Fruit fly (Drosophila melanogaster) whole organism, embryonic: ENCODE measurements around the gene Gk2.

ENCODE experiments used
- Asciz ChIP-seq: fragments of 200-800 bp; sonication (Bioruptor generic); optimal IDR thresholded peaks from 2 replicates; lab custom pipeline; 2017; ENCODE audit warnings: missing biosample characterization, mild to moderate bottlenecking, missing genetic modification characterization, missing genetic modification reagents
- Atf-2 ChIP-seq: fragments of 200-800 bp; sonication (Bioruptor generic); optimal IDR thresholded peaks from 2 replicates; lab custom pipeline; 2016; ENCODE audit warnings: missing biosample characterization, missing genetic modification characterization
- C15 ChIP-seq: fragments of 200-800 bp; sonication (Bioruptor generic); IDR thresholded peaks from 3 replicates; pipeline ENCODE4 v1.3.6; 2022; ENCODE audit warnings: missing biosample characterization, missing genetic modification characterization
- CG10543 ChIP-seq: fragments of 200-800 bp; sonication (Bioruptor generic); optimal IDR thresholded peaks from 3 replicates; lab custom pipeline; 2017; ENCODE audit warnings: missing biosample characterization, mild to moderate bottlenecking, missing genetic modification characterization, moderate library complexity
- CG12155 ChIP-seq: fragments of 200-800 bp; sonication (Bioruptor generic); optimal IDR thresholded peaks from 3 replicates; lab custom pipeline; 2016; ENCODE audit warnings: missing biosample characterization, missing genetic modification characterization
- CG12769 ChIP-seq: fragments of 200-800 bp; sonication (Bioruptor generic); optimal IDR thresholded peaks from 2 replicates; lab custom pipeline; 2019; ENCODE audit warnings: missing biosample characterization, mild to moderate bottlenecking, missing genetic modification characterization, moderate library complexity
- CG14441 ChIP-seq: fragments of 200-800 bp; sonication (Bioruptor generic); IDR thresholded peaks from 2 replicates; pipeline ENCODE4 v1.3.6; 2022; ENCODE audit warnings: missing biosample characterization, missing genetic modification characterization
- CG15269 ChIP-seq: fragments of 200-800 bp; sonication (Bioruptor generic); optimal IDR thresholded peaks from 2 replicates; lab custom pipeline; 2018; ENCODE audit warnings: missing biosample characterization, mild to moderate bottlenecking, missing genetic modification characterization, moderate library complexity
- CG1603 ChIP-seq: fragments of 200-800 bp; sonication (Bioruptor generic); optimal IDR thresholded peaks from 2 replicates; lab custom pipeline; 2019; ENCODE audit warnings: missing biosample characterization, mild to moderate bottlenecking, missing genetic modification characterization, moderate library complexity
- CG2120 ChIP-seq: fragments of 200-800 bp; sonication (Bioruptor generic); optimal IDR thresholded peaks from 3 replicates; lab custom pipeline; 2016; ENCODE audit warnings: missing biosample characterization, missing genetic modification characterization
- CG34224 ChIP-seq: fragments of 200-800 bp; sonication (Bioruptor generic); IDR thresholded peaks from 3 replicates; pipeline ENCODE4 v1.3.6; 2022; ENCODE audit warnings: missing biosample characterization, missing genetic modification characterization; ENCODE audit not compliant: partially characterized antibody
- CG3995 ChIP-seq: fragments of 200-800 bp; sonication (Bioruptor generic); optimal IDR thresholded peaks from 3 replicates; lab custom pipeline; 2016; ENCODE audit warnings: missing biosample characterization, missing genetic modification characterization
- CG8281 ChIP-seq: fragments of 200-800 bp; sonication (Bioruptor generic); optimal IDR thresholded peaks from 2 replicates; lab custom pipeline; 2018; ENCODE audit warnings: missing biosample characterization, mild to moderate bottlenecking, missing genetic modification characterization, moderate library complexity
- CG8290 ChIP-seq, 3 experiments: fragments of 200-800 bp; sonication (Bioruptor generic); optimal IDR thresholded peaks; 2 replicates each; lab custom pipeline; 2016 to 2019; ENCODE audit warnings: missing biosample characterization in 3 of 3, missing genetic modification characterization in 3 of 3, mild to moderate bottlenecking in 2 of 3, moderate library complexity in 1 of 3
- CG8388 ChIP-seq: fragments of 200-800 bp; sonication (Bioruptor generic); optimal IDR thresholded peaks from 2 replicates; lab custom pipeline; 2019; ENCODE audit warnings: missing biosample characterization, mild to moderate bottlenecking, missing genetic modification characterization, moderate library complexity
- Dad ChIP-seq: fragments of 200-800 bp; sonication (Bioruptor generic); optimal IDR thresholded peaks from 3 replicates; lab custom pipeline; 2016; ENCODE audit warnings: missing biosample characterization, missing genetic modification characterization
- Deaf1 ChIP-seq: fragments of 200-800 bp; optimal IDR thresholded peaks from 3 replicates; lab custom pipeline; 2019; ENCODE audit warnings: missing biosample characterization, mild to moderate bottlenecking, missing genetic modification characterization, moderate library complexity
- Doc2 ChIP-seq: fragments of 200-800 bp; sonication (Bioruptor generic); IDR thresholded peaks from 2 replicates; pipeline ENCODE4 v1.3.6; 2022; ENCODE audit warnings: missing biosample characterization, missing genetic modification characterization
- ERR ChIP-seq: fragments of 200-800 bp; sonication (Bioruptor generic); optimal IDR thresholded peaks from 2 replicates; lab custom pipeline; 2016; ENCODE audit warnings: missing biosample characterization, missing genetic modification characterization
- Fer1 ChIP-seq: fragments of 200-800 bp; sonication (Bioruptor generic); optimal IDR thresholded peaks from 2 replicates; lab custom pipeline; 2017; ENCODE audit warnings: missing biosample characterization, mild to moderate bottlenecking, missing genetic modification characterization
- H2.0 ChIP-seq: fragments of 200-800 bp; sonication (Bioruptor generic); IDR thresholded peaks from 2 replicates; pipeline ENCODE4 v1.3.6; 2022; ENCODE audit warnings: missing biosample characterization, missing genetic modification characterization
- HmgZ ChIP-seq: fragments of 200-800 bp; sonication (Bioruptor generic); optimal IDR thresholded peaks from 2 replicates; lab custom pipeline; 2018; ENCODE audit warnings: missing biosample characterization, mild to moderate bottlenecking, missing genetic modification characterization
- Hmr ChIP-seq: fragments of 200-800 bp; sonication (Bioruptor generic); optimal IDR thresholded peaks from 3 replicates; lab custom pipeline; 2017; ENCODE audit warnings: mild to moderate bottlenecking, missing biosample characterization, missing genetic modification reagents, missing genetic modification characterization
- Lhr ChIP-seq: fragments of 200-800 bp; sonication (Bioruptor generic); optimal IDR thresholded peaks from 3 replicates; lab custom pipeline; 2017; ENCODE audit warnings: mild to moderate bottlenecking, missing biosample characterization, missing genetic modification reagents, missing genetic modification characterization
- MESR4 ChIP-seq: fragments of 200-800 bp; sonication (Bioruptor generic); optimal IDR thresholded peaks from 2 replicates; lab custom pipeline; 2018; ENCODE audit warnings: missing biosample characterization, mild to moderate bottlenecking, missing genetic modification characterization, moderate library complexity
- Max ChIP-seq: fragments of 200-800 bp; sonication (Bioruptor generic); optimal IDR thresholded peaks from 2 replicates; lab custom pipeline; 2016; ENCODE audit warnings: missing biosample characterization, mild to moderate bottlenecking, missing genetic modification characterization
- Med ChIP-seq: fragments of 200-800 bp; sonication (Bioruptor generic); peaks from one replicate; lab custom pipeline; 2016; ENCODE audit warnings: missing biosample characterization, missing genetic modification characterization, mild to moderate bottlenecking, inconsistent platforms, moderate library complexity
- PHDP ChIP-seq: fragments of 200-800 bp; sonication (Bioruptor generic); optimal IDR thresholded peaks from 3 replicates; lab custom pipeline; 2018; ENCODE audit warnings: missing biosample characterization, mild to moderate bottlenecking, missing genetic modification characterization, moderate library complexity
- Ptx1 ChIP-seq: fragments of 200-800 bp; sonication (Bioruptor generic); IDR thresholded peaks from 2 replicates; pipeline ENCODE4 v1.3.6; 2022; ENCODE audit warnings: missing biosample characterization, missing genetic modification characterization
- Rfx ChIP-seq: fragments of 200-800 bp; sonication (Bioruptor generic); IDR thresholded peaks from 2 replicates; pipeline ENCODE4 v1.3.6; 2022; ENCODE audit warnings: missing biosample characterization, missing genetic modification characterization
- Rx ChIP-seq: fragments of 200-800 bp; sonication (Bioruptor generic); IDR thresholded peaks from 2 replicates; pipeline ENCODE4 v1.3.6; 2022; ENCODE audit warnings: missing biosample characterization, missing genetic modification characterization
- amos ChIP-seq: fragments of 200-800 bp; sonication (Bioruptor generic); IDR thresholded peaks from 2 replicates; pipeline ENCODE4 v1.3.6; 2022; ENCODE audit warnings: missing biosample characterization, missing genetic modification characterization; ENCODE audit not compliant: partially characterized antibody
- cwo ChIP-seq: fragments of 200-800 bp; sonication (Bioruptor generic); optimal IDR thresholded peaks from 3 replicates; lab custom pipeline; 2017; ENCODE audit warnings: missing biosample characterization, missing genetic modification characterization, mild to moderate bottlenecking, moderate library complexity, missing genetic modification reagents
- dmrt99B ChIP-seq: fragments of 200-800 bp; sonication (Bioruptor generic); optimal IDR thresholded peaks from 2 replicates; lab custom pipeline; 2018; ENCODE audit warnings: missing biosample characterization, mild to moderate bottlenecking, missing genetic modification characterization, moderate library complexity
- dysf ChIP-seq: fragments of 200-800 bp; sonication (Bioruptor generic); IDR thresholded peaks from 3 replicates; pipeline ENCODE4 v1.3.6; 2022; ENCODE audit warnings: missing biosample characterization, missing genetic modification characterization
- esg ChIP-seq: fragments of 200-800 bp; sonication (Bioruptor generic); conservative IDR thresholded peaks from 2 replicates; pipeline ENCODE4 v1.3.6; 2022; ENCODE audit warnings: missing biosample characterization, missing genetic modification characterization
- exex ChIP-seq: fragments of 200-800 bp; sonication (Bioruptor generic); optimal IDR thresholded peaks from 4 replicates; lab custom pipeline; 2018; ENCODE audit warnings: missing biosample characterization, mild to moderate bottlenecking, missing genetic modification characterization, moderate library complexity
- ftz-f1 ChIP-seq: fragments of 200-800 bp; sonication (Bioruptor generic); optimal IDR thresholded peaks from 2 replicates; lab custom pipeline; 2016; ENCODE audit warnings: missing biosample characterization, missing genetic modification characterization
- grn ChIP-seq: fragments of 200-800 bp; sonication (Bioruptor generic); optimal IDR thresholded peaks from 3 replicates; lab custom pipeline; 2017; ENCODE audit warnings: missing biosample characterization, missing genetic modification characterization
- ind ChIP-seq: fragments of 200-800 bp; sonication (Bioruptor generic); optimal IDR thresholded peaks from 3 replicates; lab custom pipeline; 2016; ENCODE audit warnings: missing biosample characterization, missing genetic modification characterization
- jigr1 ChIP-seq: fragments of 200-800 bp; sonication (Bioruptor generic); IDR thresholded peaks from 3 replicates; pipeline ENCODE4 v1.3.6; 2022; ENCODE audit warnings: missing biosample characterization, missing genetic modification characterization
- odd ChIP-seq: fragments of 200-800 bp; sonication (Bioruptor generic); optimal IDR thresholded peaks from 2 replicates; lab custom pipeline; 2017; ENCODE audit warnings: missing biosample characterization, mild to moderate bottlenecking, missing genetic modification characterization
- row ChIP-seq: fragments of 200-800 bp; sonication (Bioruptor generic); IDR thresholded peaks from 3 replicates; pipeline ENCODE4 v1.3.6; 2022; ENCODE audit warnings: missing biosample characterization, missing genetic modification characterization
- seq ChIP-seq: fragments of 200-800 bp; sonication (Bioruptor generic); IDR thresholded peaks from 2 replicates; pipeline ENCODE4 v1.3.6; 2022; ENCODE audit warnings: missing biosample characterization, missing genetic modification characterization
- sug ChIP-seq: fragments of 200-800 bp; optimal IDR thresholded peaks from 2 replicates; lab custom pipeline; 2019; ENCODE audit warnings: missing biosample characterization, mild to moderate bottlenecking, missing genetic modification characterization, moderate library complexity
- tap ChIP-seq: fragments of 200-800 bp; optimal IDR thresholded peaks from 3 replicates; lab custom pipeline; 2019; ENCODE audit warnings: missing biosample characterization, mild to moderate bottlenecking, missing genetic modification characterization, moderate library complexity
- unpg ChIP-seq: fragments of 200-800 bp; sonication (Bioruptor generic); optimal IDR thresholded peaks from 3 replicates; lab custom pipeline; 2018; ENCODE audit warnings: missing biosample characterization, mild to moderate bottlenecking, missing genetic modification characterization, moderate library complexity
- vfl ChIP-seq: fragments of 200-800 bp; sonication (Bioruptor generic); optimal IDR thresholded peaks from 2 replicates; lab custom pipeline; 2016; ENCODE audit warnings: missing biosample characterization, missing genetic modification characterization
- wek ChIP-seq: fragments of 200-800 bp; sonication (Bioruptor generic); optimal IDR thresholded peaks from 3 replicates; lab custom pipeline; 2018; ENCODE audit warnings: missing biosample characterization, mild to moderate bottlenecking, missing genetic modification characterization, moderate library complexity
- zf30C ChIP-seq: fragments of 200-800 bp; sonication (Bioruptor generic); optimal IDR thresholded peaks from 3 replicates; lab custom pipeline; 2018; ENCODE audit warnings: missing biosample characterization, mild to moderate bottlenecking, missing genetic modification characterization

Gene Gk2

DNA sequence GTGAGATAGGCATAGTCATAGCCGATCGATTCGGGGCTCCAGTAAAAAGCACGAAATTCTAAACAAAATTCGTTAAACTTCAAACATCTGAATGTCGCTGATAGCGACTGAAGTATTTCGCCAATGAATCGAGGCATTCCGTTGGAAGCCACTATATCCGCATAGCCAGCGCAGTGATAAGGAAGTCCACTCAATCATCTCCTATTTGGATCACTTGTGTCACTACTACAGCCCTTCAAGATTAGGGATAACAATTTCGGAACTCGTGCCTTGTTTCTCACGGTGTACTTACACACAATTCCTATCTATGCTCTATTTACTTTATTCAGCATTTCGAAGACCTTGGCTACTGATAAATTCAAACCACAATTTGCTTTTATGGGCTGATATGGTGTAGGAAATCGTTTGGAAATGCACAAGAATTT, 297 bp upstream of the Gk2 start, which contains the start of gene PIG-Wb:
Gene PIG-Wb (minus strand): TSS at position 209 of the 425 bp plus-strand sequence.
- no peak for TF ChIP-seq Max (GFP tag; lab: Kevin White, UChicago)
- TF ChIP-seq MESR4 (GFP tag; lab: Kevin White, UChicago) = no peak
- TF ChIP-seq odd (GFP tag; lab: Kevin White, UChicago) = peak; percentile 2
- TF ChIP-seq row (GFP tag; lab: Robert Waterston, UW) = peak; percentile 34; the same call in 2 of the 3 replicates
- peak; percentile 4 for TF ChIP-seq Dad
- TF ChIP-seq HmgZ (tag; lab: Kevin White, UChicago) = peak; percentile 32
- no peak for TF ChIP-seq Rx (GFP tag; lab: Robert Waterston, UW)
- TF ChIP-seq Hmr (GFP tag; lab: Kevin White, UChicago) = peak; percentile 49
- no peak for TF ChIP-seq esg (GFP tag; lab: Robert Waterston, UW)
- no peak for TF ChIP-seq Atf-2 (GFP tag; lab: Kevin White, UChicago)
- TF ChIP-seq Deaf1 (tag; lab: Kevin White, UChicago) = peak; percentile 58
- peak; percentile 24 for TF ChIP-seq wek (GFP tag; lab: Kevin White, UChicago)
- peak; percentile 65 for TF ChIP-seq Fer1 (GFP tag; lab: Kevin White, UChicago)
- no peak for TF ChIP-seq vfl (GFP tag; lab: Kevin White, UChicago)
- TF ChIP-seq seq (GFP tag; lab: Robert Waterston, UW) = 0 out of 2 replicates have a peak, but pooled peaks have one; percentile 21
- TF ChIP-seq CG12769 (tag; lab: Kevin White, UChicago) = peak; percentile 50
- no peak; the same call in 1 of the 2 replicates for TF ChIP-seq Ptx1 (GFP tag; lab: Robert Waterston, UW)
- peak; percentile 50 for TF ChIP-seq Asciz (GFP tag; lab: Kevin White, UChicago)
- 0 out of 2 replicates have a peak, but pooled peaks have one; percentile 3 for TF ChIP-seq Rfx
- TF ChIP-seq CG2120 = peak; percentile 20
- no peak for TF ChIP-seq Doc2
- TF ChIP-seq zf30C (GFP tag; lab: Kevin White, UChicago) = peak; percentile 72
- TF ChIP-seq CG8388 = no peak
- peak; percentile 27 for TF ChIP-seq CG15269
- TF ChIP-seq amos (GFP tag; lab: Robert Waterston, UW) = no peak
- TF ChIP-seq unpg (GFP tag; lab: Kevin White, UChicago) = peak; percentile 3
- no peak for TF ChIP-seq CG8290 (GFP tag; optimal IDR thresholded peaks at IDR 0.05; lab: Kevin White, UChicago)
- peak in 1 of 2 experiments; percentile 50 for TF ChIP-seq CG8290 (tag; optimal IDR thresholded peaks at IDR 0.05; lab: Kevin White, UChicago)
- TF ChIP-seq H2.0 (GFP tag; lab: Robert Waterston, UW) = peak; percentile 21; the same call in 1 of the 2 replicates
- TF ChIP-seq dysf (GFP tag; lab: Robert Waterston, UW) = peak; percentile 35; the same call in 2 of the 3 replicates
- TF ChIP-seq CG10543 (GFP tag; lab: Kevin White, UChicago) = peak; percentile 82
- peak; percentile 34 for TF ChIP-seq PHDP
- peak; percentile 24 for TF ChIP-seq dmrt99B (tag; lab: Kevin White, UChicago)
- TF ChIP-seq cwo = peak; percentile 17
- TF ChIP-seq ftz-f1 = peak; percentile 50
- TF ChIP-seq ERR = no peak
- TF ChIP-seq exex (tag; lab: Kevin White, UChicago) = peak; percentile 88
- TF ChIP-seq Lhr (GFP tag; lab: Kevin White, UChicago) = no peak
- TF ChIP-seq CG14441 = peak; percentile 40; the same call in 1 of the 2 replicates
- peak; percentile 7 for TF ChIP-seq CG8281
- TF ChIP-seq tap (tag; lab: Kevin White, UChicago) = peak; percentile 20
- peak; percentile 45 for TF ChIP-seq Med (GFP tag; lab: Kevin White, UChicago)
- no peak for TF ChIP-seq C15
- TF ChIP-seq CG3995 (GFP tag; lab: Kevin White, UChicago) = peak; percentile 82
- peak; percentile 93 for TF ChIP-seq grn (GFP tag; lab: Kevin White, UChicago)
- peak; percentile 5 for TF ChIP-seq CG1603
- peak; percentile 79 for TF ChIP-seq sug (tag; lab: Kevin White, UChicago)
- no peak for TF ChIP-seq ind (GFP tag; lab: Kevin White, UChicago)
- no peak for TF ChIP-seq CG12155
- no peak for TF ChIP-seq CG34224 (GFP tag; lab: Robert Waterston, UW)
- TF ChIP-seq jigr1 (GFP tag; lab: Robert Waterston, UW) = no peak
